Fruit fly (Drosophila melanogaster): ENCODE data around the gene Cpsf6.

Cpsf6 gene

dm6 chr3L:8314788-8315140 lies 538 bp downstream of the Cpsf6 start (continued):
- TF ChIP-seq CG12769 (tag; optimal IDR thresholded peaks at IDR 0.05) (no peak), CG13424 (tag; optimal IDR thresholded peaks at IDR 0.05) (peak; percentile 17), Tbp (GFP tag; optimal IDR thresholded peaks at IDR 0.05) (no peak), ftz-f1 (GFP tag; optimal IDR thresholded peaks at IDR 0.05) (no peak), repo (GFP tag; optimal IDR thresholded peaks at IDR 0.05) (no peak), pho (GFP tag; optimal IDR thresholded peaks at IDR 0.05) (no peak), nerfin-2 (GFP tag; IDR thresholded peaks at IDR 0.05; ENCODE audit: partially characterized antibody) (no peak), esg (GFP tag; conservative IDR thresholded peaks at IDR 0.05) (no peak), kni (GFP tag; optimal IDR thresholded peaks at IDR 0.05) (no peak), pum (GFP tag; optimal IDR thresholded peaks at IDR 0.05) (no peak), pita (GFP tag; optimal IDR thresholded peaks at IDR 0.05) (no peak), NFAT (GFP tag; IDR thresholded peaks at IDR 0.05) (peak; percentile 69), Meics (GFP tag; optimal IDR thresholded peaks at IDR 0.05) (peak; percentile 51), chn (GFP tag; optimal IDR thresholded peaks at IDR 0.05) (peak; percentile 16), CG13123 (GFP tag; optimal IDR thresholded peaks at IDR 0.05) (no peak), gem (tag; optimal IDR thresholded peaks at IDR 0.05) (no peak), CG2120 (GFP tag; optimal IDR thresholded peaks at IDR 0.05) (peak; percentile 53), CG31224 (GFP tag; IDR thresholded peaks at IDR 0.05) (no peak), Doc3 (GFP tag; IDR thresholded peaks at IDR 0.05; ENCODE audit: partially characterized antibody) (no peak), exex (tag; optimal IDR thresholded peaks at IDR 0.05) (no peak), CG17829 (tag; optimal IDR thresholded peaks at IDR 0.05) (no peak), CG10431 (GFP tag; optimal IDR thresholded peaks at IDR 0.05) (no peak), CG30403 (GFP tag; optimal IDR thresholded peaks at IDR 0.05) (no peak), CG16779 (GFP tag; IDR thresholded peaks at IDR 0.05) (no peak), Dip2 (GFP tag; IDR thresholded peaks at IDR 0.05) (no peak), sr (GFP tag; IDR thresholded peaks at IDR 0.05) (no peak), otp (GFP tag; IDR thresholded peaks at IDR 0.05) (0 out of 3 replicates have a peak, but pooled peaks have one; percentile 22), Drgx (GFP tag; IDR thresholded peaks at IDR 0.05) (peak; percentile 27; the same call in 1 of the 2 replicates), HHEX (GFP tag; optimal IDR thresholded peaks at IDR 0.05) (peak; percentile 4), CG31388 (GFP tag; optimal IDR thresholded peaks at IDR 0.05) (no peak), Max (GFP tag; optimal IDR thresholded peaks at IDR 0.05) (no peak), luna (GFP tag; optimal IDR thresholded peaks at IDR 0.05) (no peak), gcm (GFP tag; optimal IDR thresholded peaks at IDR 0.05) (no peak), gfzf (GFP tag; optimal IDR thresholded peaks at IDR 0.05) (no peak), ham (GFP tag; IDR thresholded peaks at IDR 0.05) (no peak), CG11695 (GFP tag; IDR thresholded peaks at IDR 0.05) (no peak), CG8924 (tag; optimal IDR thresholded peaks at IDR 0.05) (no peak), E2f2 (GFP tag; IDR thresholded peaks at IDR 0.05) (no peak), so (GFP tag; IDR thresholded peaks at IDR 0.05) (no peak), CG14965 (GFP tag; optimal IDR thresholded peaks at IDR 0.05; ENCODE audit: borderline replicate concordance) (no peak), bcd (GFP tag; optimal IDR thresholded peaks at IDR 0.05) (no peak), bigmax (GFP tag; optimal IDR thresholded peaks at IDR 0.05) (no peak), pros (GFP tag; optimal IDR thresholded peaks at IDR 0.05) (no peak), Rfx (GFP tag; IDR thresholded peaks at IDR 0.05) (peak; percentile 45; the same call in 1 of the 2 replicates), fd3F (GFP tag; optimal IDR thresholded peaks at IDR 0.05) (no peak), ERR (GFP tag; optimal IDR thresholded peaks at IDR 0.05) (no peak), seq (GFP tag; IDR thresholded peaks at IDR 0.05) (no peak)

Data from whole organism, embryonic.